Fruit fly (Drosophila melanogaster) whole organism, embryonic: Measurements from ENCODE around the gene CG4297.

Source experiments
- CG10274 ChIP-seq: fragments of 200-800 bp; sonication (Bioruptor generic); optimal IDR thresholded peaks from 3 replicates; lab custom pipeline; 2017; ENCODE audit warnings: missing biosample characterization, mild to moderate bottlenecking, missing genetic modification characterization
- CG10959 ChIP-seq: fragments of 200-800 bp; sonication (Bioruptor generic); IDR thresholded peaks from 2 replicates; pipeline ENCODE4 v1.3.6; 2022; ENCODE audit warnings: missing biosample characterization, missing genetic modification characterization
- CG13123 ChIP-seq: fragments of 200-800 bp; sonication (Bioruptor generic); optimal IDR thresholded peaks from 2 replicates; lab custom pipeline; 2016; ENCODE audit warnings: missing biosample characterization, missing genetic modification characterization
- CG13624 ChIP-seq: fragments of 200-800 bp; sonication (Bioruptor generic); optimal IDR thresholded peaks from 2 replicates; lab custom pipeline; 2016; ENCODE audit warnings: missing biosample characterization, missing genetic modification characterization
- CG1647 ChIP-seq: fragments of 200-800 bp; sonication (Bioruptor generic); optimal IDR thresholded peaks from 3 replicates; lab custom pipeline; 2016; ENCODE audit warnings: missing biosample characterization, missing genetic modification characterization
- CG17829 ChIP-seq: fragments of 200-800 bp; optimal IDR thresholded peaks from 2 replicates; lab custom pipeline; 2019; ENCODE audit warnings: missing biosample characterization, mild to moderate bottlenecking, missing genetic modification characterization, moderate library complexity
- CG1792 ChIP-seq: fragments of 200-800 bp; sonication (Bioruptor generic); optimal IDR thresholded peaks from 2 replicates; lab custom pipeline; 2016; ENCODE audit warnings: missing biosample characterization, missing genetic modification characterization
- CG18599 ChIP-seq: fragments of 200-800 bp; sonication (Bioruptor generic); optimal IDR thresholded peaks from 3 replicates; lab custom pipeline; 2017; ENCODE audit warnings: missing biosample characterization, missing genetic modification characterization, mild to moderate bottlenecking, moderate library complexity, missing genetic modification reagents
- CG18619 ChIP-seq: fragments of 200-800 bp; sonication (Bioruptor generic); optimal IDR thresholded peaks from 3 replicates; lab custom pipeline; 2017; ENCODE audit warnings: missing biosample characterization, mild to moderate bottlenecking, missing genetic modification characterization
- CG2120 ChIP-seq: fragments of 200-800 bp; sonication (Bioruptor generic); optimal IDR thresholded peaks from 3 replicates; lab custom pipeline; 2016; ENCODE audit warnings: missing biosample characterization, missing genetic modification characterization
- CG2199 ChIP-seq: fragments of 200-800 bp; sonication (Bioruptor generic); IDR thresholded peaks from 3 replicates; pipeline ENCODE4 v1.3.6; 2022; ENCODE audit warnings: missing biosample characterization, missing genetic modification characterization
- CG2889 ChIP-seq: fragments of 200-800 bp; sonication (Bioruptor generic); IDR thresholded peaks from 3 replicates; pipeline ENCODE4 v1.3.6; 2022; ENCODE audit warnings: missing biosample characterization, missing genetic modification characterization
- CG3838 ChIP-seq: fragments of 200-800 bp; sonication (Bioruptor generic); optimal IDR thresholded peaks from 3 replicates; lab custom pipeline; 2016; ENCODE audit warnings: missing biosample characterization, missing genetic modification characterization
- CG43689 ChIP-seq: fragments of 200-800 bp; sonication (Bioruptor generic); IDR thresholded peaks from 2 replicates; pipeline ENCODE4 v1.3.6; 2022; ENCODE audit warnings: missing biosample characterization, missing genetic modification characterization
- CG4707 ChIP-seq: fragments of 200-800 bp; sonication (Bioruptor generic); optimal IDR thresholded peaks from 2 replicates; lab custom pipeline; 2018; ENCODE audit warnings: missing biosample characterization, mild to moderate bottlenecking, missing genetic modification characterization, moderate library complexity
- CG5953 ChIP-seq: fragments of 200-800 bp; sonication (Bioruptor generic); IDR thresholded peaks from 2 replicates; pipeline ENCODE4 v1.3.6; 2022; ENCODE audit warnings: missing biosample characterization, missing genetic modification characterization
- CG6654 ChIP-seq: fragments of 200-800 bp; sonication (Bioruptor generic); optimal IDR thresholded peaks from 2 replicates; lab custom pipeline; 2017; ENCODE audit warnings: missing biosample characterization, mild to moderate bottlenecking, missing genetic modification characterization
- CoRest ChIP-seq: fragments of 200-800 bp; sonication (Bioruptor generic); optimal IDR thresholded peaks from 3 replicates; lab custom pipeline; 2018; ENCODE audit warnings: missing biosample characterization, mild to moderate bottlenecking, missing genetic modification characterization, moderate library complexity
- Dref ChIP-seq: fragments of 200-800 bp; sonication (Bioruptor generic); IDR thresholded peaks from 2 replicates; pipeline ENCODE4 v1.3.6; 2022; ENCODE audit warnings: missing biosample characterization, missing genetic modification characterization
- ERR ChIP-seq: fragments of 200-800 bp; sonication (Bioruptor generic); optimal IDR thresholded peaks from 2 replicates; lab custom pipeline; 2016; ENCODE audit warnings: missing biosample characterization, missing genetic modification characterization
- Fer3 ChIP-seq: fragments of 200-800 bp; sonication (Bioruptor generic); optimal IDR thresholded peaks from 2 replicates; lab custom pipeline; 2018; ENCODE audit warnings: missing biosample characterization, mild to moderate bottlenecking, missing genetic modification characterization, moderate library complexity
- Hr3 ChIP-seq: fragments of 200-800 bp; sonication (Bioruptor generic); optimal IDR thresholded peaks from 3 replicates; lab custom pipeline; 2016; ENCODE audit warnings: missing biosample characterization, missing genetic modification characterization
- MBD-R2 ChIP-seq: fragments of 200-800 bp; sonication (Bioruptor generic); IDR thresholded peaks from 2 replicates; pipeline ENCODE4 v1.3.6; 2022; ENCODE audit warnings: missing biosample characterization, missing genetic modification characterization
- MESR4 ChIP-seq: fragments of 200-800 bp; sonication (Bioruptor generic); optimal IDR thresholded peaks from 2 replicates; lab custom pipeline; 2018; ENCODE audit warnings: missing biosample characterization, mild to moderate bottlenecking, missing genetic modification characterization, moderate library complexity
- NFAT ChIP-seq: fragments of 200-800 bp; sonication (Bioruptor generic); IDR thresholded peaks from 2 replicates; pipeline ENCODE4 v1.3.6; 2022; ENCODE audit warnings: missing biosample characterization, missing genetic modification characterization
- Side ChIP-seq: fragments of 200-800 bp; sonication (Bioruptor generic); optimal IDR thresholded peaks from 2 replicates; lab custom pipeline; 2016; ENCODE audit warnings: missing biosample characterization, missing genetic modification characterization
- Six4 ChIP-seq: fragments of 200-800 bp; sonication (Bioruptor generic); optimal IDR thresholded peaks from 2 replicates; lab custom pipeline; 2016; ENCODE audit warnings: missing biosample characterization, missing genetic modification characterization
- Vsx1 ChIP-seq: fragments of 200-800 bp; sonication (Bioruptor generic); optimal IDR thresholded peaks from 2 replicates; lab custom pipeline; 2017; ENCODE audit warnings: missing biosample characterization, mild to moderate bottlenecking, missing genetic modification characterization, missing genetic modification reagents
- ase ChIP-seq: fragments of 200-800 bp; sonication (Bioruptor generic); IDR thresholded peaks from 3 replicates; pipeline ENCODE4 v1.3.6; 2022; ENCODE audit warnings: missing biosample characterization, missing genetic modification characterization
- corto ChIP-seq: fragments of 200-800 bp; sonication (Bioruptor generic); optimal IDR thresholded peaks from 2 replicates; lab custom pipeline; 2016; ENCODE audit warnings: missing biosample characterization, mild to moderate bottlenecking, missing genetic modification characterization, moderate library complexity
- dysf ChIP-seq: fragments of 200-800 bp; sonication (Bioruptor generic); IDR thresholded peaks from 3 replicates; pipeline ENCODE4 v1.3.6; 2022; ENCODE audit warnings: missing biosample characterization, missing genetic modification characterization
- gcm2 ChIP-seq: fragments of 200-800 bp; sonication (Bioruptor generic); optimal IDR thresholded peaks from 2 replicates; lab custom pipeline; 2016; ENCODE audit warnings: missing biosample characterization, missing genetic modification characterization
- hkb ChIP-seq, 2 experiments: fragments of 200-800 bp in 1 of 2; fragments of >200 bp in 1 of 2; sonication (Bioruptor generic) in 1 of 2; IDR thresholded peaks in 1 of 2; optimal IDR thresholded peaks in 1 of 2; 2 replicates each; pipeline versions ENCODE4 v1.3.6 to Lab custom; 2017 to 2022; ENCODE audit warnings: missing biosample characterization in 1 of 2, missing genetic modification characterization in 1 of 2
- insv ChIP-seq, 2 experiments: fragments of 200-800 bp; sonication (Bioruptor generic); optimal IDR thresholded peaks; 3 replicates each; lab custom pipeline; 2016 to 2018; ENCODE audit warnings: missing biosample characterization in 2 of 2, missing genetic modification characterization in 2 of 2
- lov ChIP-seq, 2 experiments: fragments of 200-800 bp in 1 of 2; fragments of >200 bp in 1 of 2; sonication (Bioruptor generic) in 1 of 2; IDR thresholded peaks in 1 of 2; optimal IDR thresholded peaks in 1 of 2; 2 replicates in 1 of 2; 3 replicates in 1 of 2; pipeline versions ENCODE4 v1.3.6 to Lab custom; 2017 to 2022; ENCODE audit warnings: missing biosample characterization in 1 of 2, missing genetic modification characterization in 1 of 2
- p53 ChIP-seq: fragments of 200-800 bp; sonication (Bioruptor generic); optimal IDR thresholded peaks from 2 replicates; lab custom pipeline; 2016; ENCODE audit warnings: missing biosample characterization, missing genetic modification characterization
- peb ChIP-seq: fragments of 200-800 bp; sonication (Bioruptor generic); IDR thresholded peaks from 2 replicates; pipeline ENCODE4 v1.3.6; 2022; ENCODE audit warnings: missing biosample characterization, missing genetic modification characterization
- pfk ChIP-seq: fragments of 200-800 bp; sonication (Bioruptor generic); optimal IDR thresholded peaks from 2 replicates; lab custom pipeline; 2018; ENCODE audit warnings: missing biosample characterization, mild to moderate bottlenecking, missing genetic modification characterization, moderate library complexity
- phol ChIP-seq: fragments of 200-800 bp; sonication (Bioruptor generic); optimal IDR thresholded peaks from 3 replicates; lab custom pipeline; 2018; ENCODE audit warnings: missing biosample characterization, mild to moderate bottlenecking, missing genetic modification characterization, moderate library complexity
- psq ChIP-seq: fragments of 200-800 bp; sonication (Bioruptor generic); optimal IDR thresholded peaks from 2 replicates; lab custom pipeline; 2017; ENCODE audit warnings: missing biosample characterization, missing genetic modification characterization
- sens-2 ChIP-seq: fragments of 200-800 bp; sonication (Bioruptor generic); IDR thresholded peaks from 2 replicates; pipeline ENCODE4 v1.3.6; 2022; ENCODE audit warnings: missing biosample characterization, missing genetic modification characterization
- sim ChIP-seq: fragments of 200-800 bp; sonication (Bioruptor generic); IDR thresholded peaks from 2 replicates; pipeline ENCODE4 v1.3.6; 2022; ENCODE audit warnings: missing biosample characterization, missing genetic modification characterization
- slou ChIP-seq: fragments of 200-800 bp; sonication (Bioruptor generic); optimal IDR thresholded peaks from 3 replicates; lab custom pipeline; 2016; ENCODE audit warnings: missing biosample characterization, missing genetic modification characterization
- sob ChIP-seq: fragments of 200-800 bp; sonication (Bioruptor generic); IDR thresholded peaks from 2 replicates; pipeline ENCODE4 v1.3.6; 2022; ENCODE audit warnings: missing biosample characterization, missing genetic modification characterization
- sqz ChIP-seq: fragments of 200-800 bp; sonication (Bioruptor generic); optimal IDR thresholded peaks from 3 replicates; lab custom pipeline; 2018; ENCODE audit warnings: missing biosample characterization, mild to moderate bottlenecking, missing genetic modification characterization
- tgo ChIP-seq: fragments of 200-800 bp; sonication (Bioruptor generic); IDR thresholded peaks from 3 replicates; pipeline ENCODE4 v1.3.6; 2022; ENCODE audit warnings: missing biosample characterization, missing genetic modification characterization
- tll ChIP-seq, 2 experiments: fragments of 200-800 bp in 1 of 2; fragments of >200 bp in 1 of 2; sonication (Bioruptor generic) in 1 of 2; optimal IDR thresholded peaks; 2 replicates each; lab custom pipeline; 2017 to 2019; ENCODE audit warnings: missing biosample characterization in 2 of 2, missing genetic modification characterization in 2 of 2, mild to moderate bottlenecking in 1 of 2, moderate library complexity in 1 of 2
- vnd ChIP-seq: fragments of 200-800 bp; sonication (Bioruptor generic); IDR thresholded peaks from 3 replicates; pipeline ENCODE4 v1.3.6; 2022; ENCODE audit warnings: missing biosample characterization, missing genetic modification characterization; ENCODE audit not compliant: partially characterized antibody
- vvl ChIP-seq: fragments of 200-800 bp; sonication (Bioruptor generic); IDR thresholded peaks from 2 replicates; pipeline ENCODE4 v1.3.6; 2022; ENCODE audit warnings: missing biosample characterization, missing genetic modification characterization
- wek ChIP-seq: fragments of 200-800 bp; sonication (Bioruptor generic); optimal IDR thresholded peaks from 3 replicates; lab custom pipeline; 2018; ENCODE audit warnings: missing biosample characterization, mild to moderate bottlenecking, missing genetic modification characterization, moderate library complexity

Gene CG4297

dm6 chr2L:512028-512427 is 40.0 kb upstream of the CG4297 start (continued):
- TF ChIP-seq sqz (GFP tag; lab: Kevin White, UChicago) (no peak), CG3838 (no peak), dysf (GFP tag; lab: Robert Waterston, UW) (peak; percentile 76), Six4 (GFP tag; lab: Kevin White, UChicago) (no peak), vvl (GFP tag; lab: Robert Waterston, UW) (peak; percentile 84), NFAT (no peak), Side (GFP tag; lab: Kevin White, UChicago) (no peak), wek (no peak), insv (GFP tag; optimal IDR thresholded peaks at IDR 0.05; lab: Kevin White, UChicago) (no peak), tll (GFP tag; optimal IDR thresholded peaks at IDR 0.05; lab: Kevin White, UChicago) (no peak), p53 (no peak), slou (GFP tag; lab: Kevin White, UChicago) (peak; percentile 27), CG18599 (peak; percentile 29), ase (no peak), psq (GFP tag; lab: Kevin White, UChicago) (peak; percentile 4), CG10274 (no peak), CG1647 (GFP tag; lab: Kevin White, UChicago) (no peak), gcm2 (no peak), ERR (GFP tag; lab: Kevin White, UChicago) (no peak), Fer3 (tag; lab: Kevin White, UChicago) (peak; percentile 1), CG10959 (GFP tag; lab: Robert Waterston, UW) (no peak), CG13624 (GFP tag; lab: Kevin White, UChicago) (no peak), MBD-R2 (GFP tag; lab: Robert Waterston, UW) (0 out of 2 replicates have a peak, but pooled peaks have one; percentile 27), CG2120 (peak; percentile 63), hkb (optimal IDR thresholded peaks at IDR 0.05; lab: Kevin White, UChicago) (no peak), hkb (GFP tag; IDR thresholded peaks at IDR 0.05; lab: Robert Waterston, UW) (peak; percentile 81), MESR4 (GFP tag; lab: Kevin White, UChicago) (no peak), lov (optimal IDR thresholded peaks at IDR 0.05; lab: Kevin White, UChicago) (no peak), lov (GFP tag; IDR thresholded peaks at IDR 0.05; lab: Robert Waterston, UW) (no peak), vnd (no peak), CG4707 (peak; percentile 40), phol (tag; lab: Kevin White, UChicago) (peak; percentile 54), CG18619 (GFP tag; lab: Kevin White, UChicago) (peak; percentile 57), Vsx1 (GFP tag; lab: Kevin White, UChicago) (no peak), pfk (GFP tag; lab: Kevin White, UChicago) (no peak), CG43689 (GFP tag; lab: Robert Waterston, UW) (0 out of 2 replicates have a peak, but pooled peaks have one; percentile 24), CG13123 (GFP tag; lab: Kevin White, UChicago) (peak; percentile 23), CG2889 (GFP tag; lab: Robert Waterston, UW) (peak; percentile 54; the same call in 1 of the 3 replicates), CG5953 (GFP tag; lab: Robert Waterston, UW) (peak; percentile 48), peb (GFP tag; lab: Robert Waterston, UW) (no peak), CG17829 (peak; percentile 13), Hr3 (GFP tag; lab: Kevin White, UChicago) (peak; percentile 61), CG1792 (no peak), CoRest (tag; lab: Kevin White, UChicago) (peak; percentile 68), CG6654 (GFP tag; lab: Kevin White, UChicago) (no peak), tgo (GFP tag; lab: Robert Waterston, UW) (peak; percentile 73), CG2199 (GFP tag; lab: Robert Waterston, UW) (no peak), corto (GFP tag; lab: Kevin White, UChicago) (peak; percentile 28), Dref (GFP tag; lab: Robert Waterston, UW) (no peak), sim (GFP tag; lab: Robert Waterston, UW) (peak; percentile 53; the same call in 1 of the 2 replicates), sob (GFP tag; lab: Robert Waterston, UW) (peak; percentile 25; the same call in 1 of the 2 replicates), sens-2 (GFP tag; lab: Robert Waterston, UW) (peak; percentile 66; the same call in 1 of the 2 replicates)
